Worm (Caenorhabditis elegans): ENCODE data around the gene aldo-2.

ce11 chrIII:5886893-5887292 lies 10.5 kb upstream of the aldo-2 start, which contains the start of gene C28H8.7:
- TF ChIP-seq nhr-11 (tag; optimal IDR thresholded peaks at IDR 0.05) (no peak), egl-27 (tag; optimal IDR thresholded peaks at IDR 0.05) (no peak), elt-2 (tag; optimal IDR thresholded peaks at IDR 0.05) (no peak), ztf-11 (tag; optimal IDR thresholded peaks at IDR 0.05) (no peak), ama-1 (optimal IDR thresholded peaks at IDR 0.05) (no peak), zag-1 (tag; optimal IDR thresholded peaks at IDR 0.05) (no peak), nfya-1 (tag; optimal IDR thresholded peaks at IDR 0.05; ENCODE audit: insufficient read depth) (no peak)

Measured in whole organism, L3 larva.